Fruit fly (Drosophila melanogaster) whole organism, adult: Measurements from ENCODE around the gene Fam92.

Experiments used
- CG11617 ChIP-seq: fragments of 200-800 bp; sonication (Bioruptor generic); optimal IDR thresholded peaks from 2 replicates; lab custom pipeline; 2017; ENCODE audit warnings: mild to moderate bottlenecking, missing biosample characterization, missing genetic modification reagents, missing genetic modification characterization
- CG12768 ChIP-seq: fragments of 200-800 bp; sonication (Bioruptor generic); optimal IDR thresholded peaks from 2 replicates; lab custom pipeline; 2017; ENCODE audit warnings: missing biosample characterization, missing genetic modification characterization, mild to moderate bottlenecking, moderate library complexity, missing genetic modification reagents
- CG14711 ChIP-seq: fragments of 200-800 bp; sonication (Bioruptor generic); optimal IDR thresholded peaks from 2 replicates; lab custom pipeline; 2018; ENCODE audit warnings: missing biosample characterization, mild to moderate bottlenecking, missing genetic modification characterization, moderate library complexity
- CG1620 ChIP-seq: fragments of 200-800 bp; sonication (Bioruptor generic); optimal IDR thresholded peaks from 2 replicates; lab custom pipeline; 2016; ENCODE audit warnings: missing biosample characterization, missing genetic modification characterization
- CG33017 ChIP-seq: fragments of 200-800 bp; sonication (Bioruptor generic); optimal IDR thresholded peaks from 2 replicates; lab custom pipeline; 2018; ENCODE audit warnings: missing biosample characterization, mild to moderate bottlenecking, missing genetic modification characterization, moderate library complexity
- CG5204 ChIP-seq: fragments of 200-800 bp; sonication (Bioruptor generic); optimal IDR thresholded peaks from 2 replicates; lab custom pipeline; 2016; ENCODE audit warnings: missing biosample characterization, missing genetic modification characterization
- CG7045 ChIP-seq: fragments of 200-800 bp; sonication (Bioruptor generic); optimal IDR thresholded peaks from 2 replicates; lab custom pipeline; 2017; ENCODE audit warnings: missing biosample characterization, mild to moderate bottlenecking, missing genetic modification characterization
- CG7101 ChIP-seq: fragments of 200-800 bp; sonication (Bioruptor generic); optimal IDR thresholded peaks from 2 replicates; lab custom pipeline; 2018; ENCODE audit warnings: missing biosample characterization, mild to moderate bottlenecking, missing genetic modification characterization, moderate library complexity
- Clk ChIP-seq: fragments of 200-800 bp; sonication (Bioruptor generic); optimal IDR thresholded peaks from 2 replicates; lab custom pipeline; 2017; ENCODE audit warnings: missing biosample characterization, missing genetic modification characterization
- Crg-1 ChIP-seq: fragments of 200-800 bp; sonication (Bioruptor generic); optimal IDR thresholded peaks from 2 replicates; lab custom pipeline; 2016; ENCODE audit warnings: missing biosample characterization, missing genetic modification characterization
- Hr96 ChIP-seq: fragments of 200-800 bp; sonication (Bioruptor generic); optimal IDR thresholded peaks from 2 replicates; lab custom pipeline; 2016; ENCODE audit warnings: missing biosample characterization, missing genetic modification characterization
- Mnt ChIP-seq: fragments of 200-800 bp; sonication (Bioruptor generic); optimal IDR thresholded peaks from 2 replicates; lab custom pipeline; 2016; ENCODE audit warnings: missing biosample characterization, mild to moderate bottlenecking, missing genetic modification characterization
- bab1 ChIP-seq: fragments of 200-800 bp; sonication (Bioruptor generic); optimal IDR thresholded peaks from 3 replicates; lab custom pipeline; 2019; ENCODE audit warnings: missing biosample characterization, mild to moderate bottlenecking, missing genetic modification characterization, moderate library complexity
- cic ChIP-seq: fragments of 200-800 bp; sonication (Bioruptor generic); optimal IDR thresholded peaks from 2 replicates; lab custom pipeline; 2017; ENCODE audit warnings: missing biosample characterization, mild to moderate bottlenecking, missing genetic modification characterization, moderate library complexity
- cnc ChIP-seq, 2 experiments: fragments of >200 bp; optimal IDR thresholded peaks; 2 replicates each; lab custom pipeline; 2017
- kay ChIP-seq: fragments of 200-800 bp; sonication (Bioruptor generic); peaks from one replicate; lab custom pipeline; 2016; ENCODE audit warnings: missing biosample characterization, missing genetic modification characterization, borderline replicate concordance
- ovo ChIP-seq: fragments of 200-800 bp; sonication (Bioruptor generic); optimal IDR thresholded peaks from 2 replicates; lab custom pipeline; 2016; ENCODE audit warnings: missing biosample characterization, missing genetic modification characterization
- pad ChIP-seq: fragments of 200-800 bp; sonication (Bioruptor generic); optimal IDR thresholded peaks from 3 replicates; lab custom pipeline; 2017; ENCODE audit warnings: missing biosample characterization, missing genetic modification characterization, mild to moderate bottlenecking, moderate library complexity, missing genetic modification reagents
- tj ChIP-seq: fragments of 200-800 bp; sonication (Bioruptor generic); optimal IDR thresholded peaks from 3 replicates; lab custom pipeline; 2017; ENCODE audit warnings: missing biosample characterization, mild to moderate bottlenecking, missing genetic modification characterization, moderate library complexity
- toe ChIP-seq: fragments of 200-800 bp; sonication (Bioruptor generic); optimal IDR thresholded peaks from 2 replicates; lab custom pipeline; 2016; ENCODE audit warnings: missing biosample characterization, missing genetic modification characterization

The Fam92 gene

dm6 chr2L:12433712-12434534, 9.2 kb downstream of the Fam92 start, which contains the start of gene eRF3:
eRF3 (plus strand) TSS chr2L:12434452.
- TF ChIP-seq Clk (GFP tag; lab: Kevin White, UChicago) = peak; percentile 29
- peak; percentile 88 for TF ChIP-seq CG14711
- peak; percentile 87 for TF ChIP-seq CG7101 (tag; lab: Kevin White, UChicago)
- peak; percentile 56 for TF ChIP-seq Hr96 (GFP tag; lab: Kevin White, UChicago)
- TF ChIP-seq ovo (GFP tag; lab: Kevin White, UChicago) = peak; percentile 61
- TF ChIP-seq Mnt (GFP tag; lab: Kevin White, UChicago) = peak; percentile 45
- peak; percentile 82 for TF ChIP-seq bab1 (GFP tag; lab: Kevin White, UChicago)
- peak; percentile 82 for TF ChIP-seq CG33017 (tag; lab: Kevin White, UChicago)
- TF ChIP-seq CG5204 (GFP tag; lab: Kevin White, UChicago) = no peak
- TF ChIP-seq Crg-1 = peak; percentile 5
- peak; percentile 65 for TF ChIP-seq toe (GFP tag; lab: Kevin White, UChicago)
- TF ChIP-seq cic = no peak
- TF ChIP-seq CG11617 (GFP tag; lab: Kevin White, UChicago) = peak; percentile 83
- peak; percentile 45 for TF ChIP-seq pad
- peak; percentile 27 for TF ChIP-seq CG1620 (GFP tag; lab: Kevin White, UChicago)
- no peak for TF ChIP-seq cnc (optimal IDR thresholded peaks at IDR 0.05; lab: Kevin White, UChicago)
- peak; percentile 67 for TF ChIP-seq CG12768
- TF ChIP-seq kay (GFP tag; lab: Kevin White, UChicago) = no peak
- TF ChIP-seq CG7045 = peak; percentile 75
- peak; percentile 41 for TF ChIP-seq tj (GFP tag; lab: Kevin White, UChicago)

dm6 chr2L:12434535-12434938, 9.8 kb downstream of the Fam92 start, which contains the start of gene SC35:
SC35 (minus strand) TSS chr2L:12434665.
- TF ChIP-seq Mnt (GFP tag; lab: Kevin White, UChicago) (peak; percentile 90), cic (peak; percentile 10), CG12768 (peak; percentile 62), pad (no peak), CG14711 (peak; percentile 4)

- TF ChIP-seq ovo (GFP tag; lab: Kevin White, UChicago) (peak; percentile 4), Mnt (GFP tag; lab: Kevin White, UChicago) (peak; percentile 35), Clk (GFP tag; lab: Kevin White, UChicago) (no peak), CG33017 (tag; lab: Kevin White, UChicago) (no peak)
These were observed 10.7 kb downstream of the Fam92 start for dm6 chr2L:12435428-12435827.

dm6 chr2L:12435976-12436771, 11.5 kb downstream of the Fam92 start:
- TF ChIP-seq pad = no peak
- TF ChIP-seq CG7045 = no peak
- TF ChIP-seq Clk (GFP tag; lab: Kevin White, UChicago) = no peak
- TF ChIP-seq tj (GFP tag; lab: Kevin White, UChicago) = no peak
- peak; percentile 23 for TF ChIP-seq CG1620 (GFP tag; lab: Kevin White, UChicago)
- TF ChIP-seq CG7101 (tag; lab: Kevin White, UChicago) = no peak
- peak; percentile 64 for TF ChIP-seq CG12768
- TF ChIP-seq CG33017 (tag; lab: Kevin White, UChicago) = no peak
- TF ChIP-seq Crg-1 = no peak
- TF ChIP-seq bab1 (GFP tag; lab: Kevin White, UChicago) = peak; percentile 16
- TF ChIP-seq kay (GFP tag; lab: Kevin White, UChicago) = no peak
- TF ChIP-seq toe (GFP tag; lab: Kevin White, UChicago) = peak; percentile 10
- no peak for TF ChIP-seq Mnt (GFP tag; lab: Kevin White, UChicago)

dm6 chr2L:12445743-12446142, 21.0 kb downstream of the Fam92 start, which contains the start of gene Oatp33Ea:
Oatp33Ea (minus strand) TSS chr2L:12445924.
- TF ChIP-seq CG33017 (tag; lab: Kevin White, UChicago) (no peak), bab1 (GFP tag; lab: Kevin White, UChicago) (no peak), CG14711 (no peak), kay (GFP tag; lab: Kevin White, UChicago) (no peak), CG5204 (GFP tag; lab: Kevin White, UChicago) (no peak), Hr96 (GFP tag; lab: Kevin White, UChicago) (no peak), Crg-1 (no peak), cic (peak; percentile 90), cnc (optimal IDR thresholded peaks at IDR 0.05; lab: Kevin White, UChicago) (no peak), Mnt (GFP tag; lab: Kevin White, UChicago) (peak; percentile 74), CG7045 (no peak), CG1620 (GFP tag; lab: Kevin White, UChicago) (no peak), Clk (GFP tag; lab: Kevin White, UChicago) (no peak), ovo (GFP tag; lab: Kevin White, UChicago) (peak; percentile 13), CG12768 (peak; percentile 1)
